Fruit fly (Drosophila melanogaster): ENCODE results near the gene CG31975.

The CG31975 gene

DNA sequence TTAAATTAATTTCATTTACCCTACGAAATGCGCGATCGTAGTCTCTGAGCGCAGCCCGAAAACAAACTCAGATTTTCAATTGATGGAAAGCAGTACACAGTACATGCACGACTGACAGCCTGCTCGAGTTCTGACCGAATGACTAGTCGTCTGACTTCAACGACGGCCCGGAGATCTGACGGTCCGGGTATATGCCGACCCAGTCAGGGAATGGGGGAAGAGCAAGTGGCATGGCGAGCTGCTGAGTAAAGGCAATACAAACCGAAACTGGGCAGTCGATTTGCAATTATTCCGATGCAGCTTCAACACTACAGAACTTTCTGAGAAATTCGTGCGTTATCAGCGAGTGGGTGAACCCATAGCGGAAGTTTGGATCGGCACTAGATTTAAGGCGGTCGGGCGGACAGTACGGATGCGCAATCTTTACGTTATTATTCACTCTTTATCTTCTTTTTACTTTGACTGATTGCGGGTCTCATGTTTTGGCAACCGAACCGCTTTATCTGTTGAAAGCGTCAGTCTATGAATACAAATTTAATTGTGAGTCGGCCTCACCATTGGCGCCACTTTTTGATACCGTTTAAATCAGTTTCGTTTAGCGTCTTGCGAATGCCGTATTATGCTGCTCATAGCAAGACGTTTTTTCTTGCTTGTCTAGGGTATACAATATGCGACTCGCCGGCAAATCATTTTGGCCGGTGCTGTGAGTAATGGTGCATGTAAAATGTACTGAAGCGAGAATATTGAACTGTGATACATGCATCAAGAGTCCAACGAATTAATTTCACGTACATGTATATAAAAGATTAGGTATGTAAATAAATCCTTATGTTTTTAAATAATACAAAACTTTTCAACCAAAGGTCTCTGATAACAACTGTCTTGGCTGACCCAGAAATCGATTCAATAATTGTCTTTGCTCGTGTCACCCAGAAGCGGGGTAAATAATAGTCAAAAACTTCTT, 20.0 kb downstream of the CG31975 start (continued):
- TF ChIP-seq psq (GFP tag; optimal IDR thresholded peaks at IDR 0.05) = no peak
- TF ChIP-seq hb (GFP tag; IDR thresholded peaks at IDR 0.05; ENCODE audit: partially characterized antibody) = no peak
- TF ChIP-seq CG4617 (GFP tag; optimal IDR thresholded peaks at IDR 0.05; ENCODE audit: borderline replicate concordance) = no peak
- peak; percentile 61 for TF ChIP-seq sug (tag; optimal IDR thresholded peaks at IDR 0.05)
- no peak for TF ChIP-seq H2.0 (GFP tag; IDR thresholded peaks at IDR 0.05)
- no peak for TF ChIP-seq btn (GFP tag; optimal IDR thresholded peaks at IDR 0.05)
- no peak for TF ChIP-seq CG13424 (tag; optimal IDR thresholded peaks at IDR 0.05)
- no peak for TF ChIP-seq CG10147 (GFP tag; optimal IDR thresholded peaks at IDR 0.05)
- no peak for TF ChIP-seq CG7271 (tag; optimal IDR thresholded peaks at IDR 0.05)
- peak; percentile 7 for TF ChIP-seq lab (GFP tag; optimal IDR thresholded peaks at IDR 0.05)
- no peak for TF ChIP-seq CG2712 (tag; optimal IDR thresholded peaks at IDR 0.05)
- TF ChIP-seq CG15011 (GFP tag; optimal IDR thresholded peaks at IDR 0.05) = no peak
- no peak for TF ChIP-seq emc (GFP tag; optimal IDR thresholded peaks at IDR 0.05)
- no peak for TF ChIP-seq Oli (tag; optimal IDR thresholded peaks at IDR 0.05)
- no peak for TF ChIP-seq CG12071 (GFP tag; optimal IDR thresholded peaks at IDR 0.05)
- no peak for TF ChIP-seq Lpt (GFP tag; optimal IDR thresholded peaks at IDR 0.05)
- no peak for TF ChIP-seq CG4360 (GFP tag; IDR thresholded peaks at IDR 0.05)
- no peak for TF ChIP-seq CG16813 (GFP tag; IDR thresholded peaks at IDR 0.05; ENCODE audit: partially characterized antibody)
- no peak for TF ChIP-seq gsb (GFP tag; IDR thresholded peaks at IDR 0.05)
- TF ChIP-seq pnt (GFP tag; optimal IDR thresholded peaks at IDR 0.05) = no peak
- TF ChIP-seq pita (GFP tag; optimal IDR thresholded peaks at IDR 0.05) = no peak
- TF ChIP-seq pho (GFP tag; optimal IDR thresholded peaks at IDR 0.05) = no peak
- TF ChIP-seq CG10462 (GFP tag; optimal IDR thresholded peaks at IDR 0.05) = no peak
- TF ChIP-seq lov (optimal IDR thresholded peaks at IDR 0.05) = no peak
- no peak for TF ChIP-seq lov (GFP tag; IDR thresholded peaks at IDR 0.05)
- no peak for TF ChIP-seq dan (GFP tag; IDR thresholded peaks at IDR 0.05)
- TF ChIP-seq ap (GFP tag; IDR thresholded peaks at IDR 0.05) = no peak
- no peak for TF ChIP-seq ab (GFP tag; optimal IDR thresholded peaks at IDR 0.05)
- TF ChIP-seq ham (GFP tag; IDR thresholded peaks at IDR 0.05) = no peak
- peak; percentile 44 for TF ChIP-seq CG2120 (GFP tag; optimal IDR thresholded peaks at IDR 0.05)
- TF ChIP-seq CG34376 (GFP tag; optimal IDR thresholded peaks at IDR 0.05) = peak; percentile 81
- TF ChIP-seq CG4282 (GFP tag; optimal IDR thresholded peaks at IDR 0.05) = no peak
- TF ChIP-seq CG5180 (GFP tag; optimal IDR thresholded peaks at IDR 0.05) = no peak
- TF ChIP-seq CG12769 (tag; optimal IDR thresholded peaks at IDR 0.05) = no peak
- no peak for TF ChIP-seq gcm2 (GFP tag; optimal IDR thresholded peaks at IDR 0.05)
- no peak for TF ChIP-seq dm (GFP tag; optimal IDR thresholded peaks at IDR 0.05)
- TF ChIP-seq CG6683 (GFP tag; optimal IDR thresholded peaks at IDR 0.05) = no peak
- TF ChIP-seq CG10979 (tag; optimal IDR thresholded peaks at IDR 0.05) = no peak
- no peak for TF ChIP-seq hbn (GFP tag; IDR thresholded peaks at IDR 0.05; ENCODE audit: partially characterized antibody)
- TF ChIP-seq sob (GFP tag; IDR thresholded peaks at IDR 0.05) = no peak
- peak in 1 of 2 experiments; percentile 7 for TF ChIP-seq Pdp1 (GFP tag; optimal IDR thresholded peaks at IDR 0.05)
- no peak for TF ChIP-seq dati (GFP tag; IDR thresholded peaks at IDR 0.05)
- no peak for TF ChIP-seq Vsx1 (GFP tag; optimal IDR thresholded peaks at IDR 0.05)
- TF ChIP-seq CG12104 (GFP tag; optimal IDR thresholded peaks at IDR 0.05) = no peak
- no peak for TF ChIP-seq unpg (GFP tag; optimal IDR thresholded peaks at IDR 0.05)
- no peak for TF ChIP-seq CG3163 (GFP tag; optimal IDR thresholded peaks at IDR 0.05)
- no peak for TF ChIP-seq Poxn (GFP tag; IDR thresholded peaks at IDR 0.05)
- peak; percentile 58 for TF ChIP-seq Deaf1 (tag; optimal IDR thresholded peaks at IDR 0.05)
- peak; percentile 31; the same call in 1 of the 3 replicates for TF ChIP-seq CG17361 (GFP tag; IDR thresholded peaks at IDR 0.05)
